Worm (Caenorhabditis elegans): ENCODE results near the gene C50E3.7.

ce11 chrV:7647147-7647546 lies 49.0 kb upstream of the C50E3.7 start:
- TF ChIP-seq dao-5 (tag; optimal IDR thresholded peaks at IDR 0.05) (no peak), him-1 (tag; optimal IDR thresholded peaks at IDR 0.05) (no peak), W03F9.2 (tag; optimal IDR thresholded peaks at IDR 0.05) (no peak)

Measured in whole organism, L4/young adult.